Worm (Caenorhabditis elegans) whole organism, L1 larva: Measurements from ENCODE around the gene F36H5.10.

Experiments
- efl-3 ChIP-seq: fragments of 200-800 bp; sonication (Bioruptor generic); optimal IDR thresholded peaks from 2 replicates; lab custom pipeline; 2018; ENCODE audit warnings: mild to moderate bottlenecking, missing genetic modification characterization, missing compliant biosample characterization
- lin-35 ChIP-seq, 2 experiments: fragments of 150-350 bp; optimal IDR thresholded peaks; 2 replicates each; lab custom pipeline; 2014; ENCODE audit warnings: missing biosample characterization in 2 of 2, missing genetic modification characterization in 2 of 2, missing genetic modification reagents in 2 of 2
- nhr-12 ChIP-seq: sonication (generic microtip); optimal IDR thresholded peaks from 2 replicates; lab custom pipeline; 2017; ENCODE audit warnings: missing biosample characterization, missing genetic modification characterization
- pqm-1 ChIP-seq: sonication (generic microtip); optimal IDR thresholded peaks from 3 replicates; lab custom pipeline; 2017; ENCODE audit warnings: missing biosample characterization, missing genetic modification characterization
- skn-1 ChIP-seq: fragments of 150-350 bp; optimal IDR thresholded peaks from 2 replicates; lab custom pipeline; 2014; ENCODE audit warnings: missing biosample characterization, missing genetic modification characterization
- tbx-2 ChIP-seq: sonication (generic microtip); optimal IDR thresholded peaks from 2 replicates; lab custom pipeline; 2016; ENCODE audit warnings: missing genetic modification characterization, missing compliant biosample characterization
- unc-30 ChIP-seq: sonication (generic microtip); optimal IDR thresholded peaks from 2 replicates; lab custom pipeline; 2017; ENCODE audit warnings: missing biosample characterization, missing genetic modification characterization

ce11 chrII:1806358-1806757 lies 49.2 kb downstream of the F36H5.10 start, which contains the start of gene C08F1.12:
- TF ChIP-seq tbx-2 (tag; lab: Kevin White, UChicago) (no peak), pqm-1 (no peak), unc-30 (tag; lab: Kevin White, UChicago) (no peak), nhr-12 (tag; lab: Kevin White, UChicago) (no peak), lin-35 (GFP tag; optimal IDR thresholded peaks at IDR 0.05; lab: Kevin White, UChicago) (no peak), efl-3 (GFP tag; lab: Kevin White, UChicago) (no peak), skn-1 (no peak)
